Worm (Caenorhabditis elegans): ENCODE results near the gene K07D4.2.

K07D4.2 gene

DNA sequence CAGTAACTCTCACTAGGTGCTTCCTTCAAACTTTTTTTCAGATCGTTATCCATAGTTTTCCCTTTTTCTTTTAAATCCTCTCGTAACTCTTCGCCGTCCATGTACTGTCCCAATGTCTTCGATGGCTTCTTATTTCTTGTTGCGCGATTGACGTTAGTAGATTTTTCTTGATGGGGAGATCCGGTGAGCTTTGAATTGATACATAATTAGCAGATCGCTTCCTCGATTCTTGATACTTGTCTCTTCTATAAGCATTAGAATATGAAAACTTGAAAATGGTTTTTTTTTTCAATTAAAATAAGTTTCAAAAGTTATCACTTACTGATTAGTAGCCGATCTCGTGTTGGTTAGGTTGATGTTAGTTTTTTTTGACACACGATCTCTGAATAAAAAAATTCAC lies at the start of gene K07D4.2:
K07D4.2 (minus strand) TSS at position 101 of the 400 bp plus-strand sequence.
- TF ChIP-seq ceh-82 (tag; optimal IDR thresholded peaks at IDR 0.05) (no peak), tra-1 (GFP tag; IDR thresholded peaks at IDR 0.05) (no peak), dmd-8 (GFP tag; IDR thresholded peaks at IDR 0.05) (no peak), skn-1 (tag; optimal IDR thresholded peaks at IDR 0.05) (no peak), attf-4 (tag; optimal IDR thresholded peaks at IDR 0.05) (no peak), pqm-1 (tag; optimal IDR thresholded peaks at IDR 0.05) (no peak), set-16 (GFP tag; IDR thresholded peaks at IDR 0.05) (no peak), mxl-2 (GFP tag; conservative IDR thresholded peaks at IDR 0.05) (no peak), pha-4 (GFP tag; IDR thresholded peaks at IDR 0.05) (no peak), pha-4 (tag; optimal IDR thresholded peaks at IDR 0.05) (no peak), hlh-11 (tag; optimal IDR thresholded peaks at IDR 0.05) (no peak)

ce11 chrII:4094030-4094846 lies 48.9 kb upstream of the K07D4.2 start:
- no peak for TF ChIP-seq ceh-62 (tag; optimal IDR thresholded peaks at IDR 0.05)
- TF ChIP-seq nhr-25 (tag; optimal IDR thresholded peaks at IDR 0.05; ENCODE audit: borderline replicate concordance, insufficient read depth), result no peak
- no peak for TF ChIP-seq attf-4 (tag; optimal IDR thresholded peaks at IDR 0.05)
- no peak for TF ChIP-seq lir-3 (tag; optimal IDR thresholded peaks at IDR 0.05)
- no peak for TF ChIP-seq nhr-11 (tag; optimal IDR thresholded peaks at IDR 0.05)
- peak; percentile 60 for TF ChIP-seq T26A8.4 (GFP tag; IDR thresholded peaks at IDR 0.05)
- no peak for TF ChIP-seq set-16 (GFP tag; IDR thresholded peaks at IDR 0.05)
- TF ChIP-seq lim-7 (GFP tag; IDR thresholded peaks at IDR 0.05), result peak; percentile 60; the same call in 1 of the 2 replicates
- TF ChIP-seq lin-29 (GFP tag; IDR thresholded peaks at IDR 0.05), result no peak
- no peak for TF ChIP-seq F10B5.3 (tag; optimal IDR thresholded peaks at IDR 0.05)
- no peak for TF ChIP-seq daf-19 (GFP tag; conservative IDR thresholded peaks at IDR 0.05)
- no peak for TF ChIP-seq dmd-8 (GFP tag; IDR thresholded peaks at IDR 0.05)
- no peak for TF ChIP-seq F44E2.7 (GFP tag; IDR thresholded peaks at IDR 0.05)
- no peak for TF ChIP-seq nhr-77 (tag; optimal IDR thresholded peaks at IDR 0.05)
- no peak for TF ChIP-seq mdl-1 (tag; optimal IDR thresholded peaks at IDR 0.05)
- TF ChIP-seq egl-27 (tag; optimal IDR thresholded peaks at IDR 0.05), result no peak
- TF ChIP-seq nhr-10 (tag; optimal IDR thresholded peaks at IDR 0.05), result no peak
- no peak for TF ChIP-seq hlh-11 (tag; optimal IDR thresholded peaks at IDR 0.05)
- TF ChIP-seq mep-1 (tag; optimal IDR thresholded peaks at IDR 0.05), result peak; percentile 66
- no peak for TF ChIP-seq ama-1 (optimal IDR thresholded peaks at IDR 0.05)
- TF ChIP-seq daf-12 (tag; optimal IDR thresholded peaks at IDR 0.05), result no peak
- no peak for TF ChIP-seq ctbp-1 (GFP tag; IDR thresholded peaks at IDR 0.05)
- no peak for TF ChIP-seq Y5F2A.4 (GFP tag; optimal IDR thresholded peaks at IDR 0.05)
- no peak for TF ChIP-seq snpc-1.2 (GFP tag; IDR thresholded peaks at IDR 0.05)
- TF ChIP-seq Y105C5A.15 (GFP tag; IDR thresholded peaks at IDR 0.05), result no peak
- no peak for TF ChIP-seq fos-1 (tag; optimal IDR thresholded peaks at IDR 0.05)
- no peak for TF ChIP-seq mxl-3 (GFP tag; optimal IDR thresholded peaks at IDR 0.05)
- no peak for TF ChIP-seq ceh-44 (GFP tag; IDR thresholded peaks at IDR 0.05)
- TF ChIP-seq egl-43 (GFP tag; IDR thresholded peaks at IDR 0.05), result no peak
- TF ChIP-seq ceh-20 (GFP tag; IDR thresholded peaks at IDR 0.05), result 0 out of 2 replicates have a peak, but pooled peaks have one; percentile 23
- peak; percentile 21 for TF ChIP-seq hlh-30 (tag; optimal IDR thresholded peaks at IDR 0.05; ENCODE audit: insufficient read depth)
- TF ChIP-seq D1046.2 (GFP tag; IDR thresholded peaks at IDR 0.05), result no peak
- peak; percentile 30 for TF ChIP-seq nhr-102 (tag; optimal IDR thresholded peaks at IDR 0.05)
- no peak for TF ChIP-seq nhr-76 (tag; optimal IDR thresholded peaks at IDR 0.05)
- no peak for TF ChIP-seq arid-1 (GFP tag; conservative IDR thresholded peaks at IDR 0.05)
- TF ChIP-seq lin-15B (tag; optimal IDR thresholded peaks at IDR 0.05), result no peak
- no peak for TF ChIP-seq dmd-9 (GFP tag; IDR thresholded peaks at IDR 0.05)
- TF ChIP-seq dve-1 (tag; optimal IDR thresholded peaks at IDR 0.05; ENCODE audit: insufficient read depth), result peak; percentile 10
- TF ChIP-seq sdz-12 (GFP tag; optimal IDR thresholded peaks at IDR 0.05), result no peak
- no peak for TF ChIP-seq daf-8 (GFP tag; IDR thresholded peaks at IDR 0.05)
- TF ChIP-seq ceh-82 (tag; optimal IDR thresholded peaks at IDR 0.05), result no peak
- no peak for TF ChIP-seq zip-11 (GFP tag; IDR thresholded peaks at IDR 0.05)
- peak; percentile 19 for TF ChIP-seq gei-8 (GFP tag; optimal IDR thresholded peaks at IDR 0.05)

Measured in whole organism, L4 larva.